Fruit fly (Drosophila melanogaster) whole organism, prepupa: Measurements from ENCODE around the gene Nedd4.
A peak's percentile ranks its signal among the peaks of the same experiment; 100 is the strongest.

Source experiments
- Blimp-1 ChIP-seq: fragments of 200-800 bp; sonication (Bioruptor generic); optimal IDR thresholded peaks from 3 replicates; lab custom pipeline; 2017; ENCODE audit warnings: missing biosample characterization, missing genetic modification characterization, mild to moderate bottlenecking, moderate library complexity, missing genetic modification reagents
- CG10669 ChIP-seq: fragments of 200-800 bp; sonication (Bioruptor generic); optimal IDR thresholded peaks from 3 replicates; lab custom pipeline; 2018; ENCODE audit warnings: missing biosample characterization, mild to moderate bottlenecking, missing genetic modification characterization, moderate library complexity
- CG11294 ChIP-seq: fragments of 200-800 bp; sonication (Bioruptor generic); IDR thresholded peaks from 2 replicates; pipeline ENCODE4 v1.3.6; 2022; ENCODE audit warnings: missing biosample characterization, missing genetic modification characterization
- CG11902 ChIP-seq: fragments of 200-800 bp; sonication (Bioruptor generic); optimal IDR thresholded peaks from 3 replicates; lab custom pipeline; 2016; ENCODE audit warnings: missing biosample characterization, missing genetic modification characterization
- CG15336 ChIP-seq: fragments of 200-800 bp; sonication (Bioruptor generic); IDR thresholded peaks from 2 replicates; pipeline ENCODE4 v1.3.6; 2022; ENCODE audit warnings: missing biosample characterization, missing genetic modification characterization
- CG1621 ChIP-seq: fragments of 200-800 bp; sonication (Bioruptor generic); optimal IDR thresholded peaks from 3 replicates; lab custom pipeline; 2018; ENCODE audit warnings: missing biosample characterization, mild to moderate bottlenecking, missing genetic modification characterization
- CG3032 ChIP-seq: fragments of 200-800 bp; optimal IDR thresholded peaks from 2 replicates; lab custom pipeline; 2019; ENCODE audit warnings: missing biosample characterization, mild to moderate bottlenecking, missing genetic modification characterization, moderate library complexity
- CG31627 ChIP-seq: fragments of 200-800 bp; sonication (Bioruptor generic); optimal IDR thresholded peaks from 3 replicates; lab custom pipeline; 2016; ENCODE audit warnings: missing biosample characterization, missing genetic modification characterization
- CG3919 ChIP-seq: fragments of 200-800 bp; sonication (Bioruptor generic); optimal IDR thresholded peaks from 3 replicates; lab custom pipeline; 2016; ENCODE audit warnings: missing biosample characterization, missing genetic modification characterization
- CG4318 ChIP-seq: fragments of 200-800 bp; sonication (Bioruptor generic); optimal IDR thresholded peaks from 3 replicates; lab custom pipeline; 2017; ENCODE audit warnings: missing biosample characterization, mild to moderate bottlenecking, missing genetic modification characterization
- CG6163 ChIP-seq: fragments of 200-800 bp; sonication (Bioruptor generic); IDR thresholded peaks from 3 replicates; pipeline ENCODE4 v1.3.6; 2022; ENCODE audit warnings: missing biosample characterization, missing genetic modification characterization
- CG6276 ChIP-seq: fragments of 200-800 bp; sonication (Bioruptor generic); optimal IDR thresholded peaks from 2 replicates; lab custom pipeline; 2017; ENCODE audit warnings: missing biosample characterization, mild to moderate bottlenecking, missing genetic modification characterization
- CG6792 ChIP-seq: fragments of 200-800 bp; sonication (Bioruptor generic); optimal IDR thresholded peaks from 3 replicates; lab custom pipeline; 2016; ENCODE audit warnings: missing biosample characterization, missing genetic modification characterization
- CG6808 ChIP-seq: fragments of 200-800 bp; sonication (Bioruptor generic); optimal IDR thresholded peaks from 3 replicates; lab custom pipeline; 2017; ENCODE audit warnings: missing biosample characterization, missing genetic modification characterization, mild to moderate bottlenecking, moderate library complexity, missing genetic modification reagents
- CG6854 ChIP-seq: fragments of 200-800 bp; sonication (Bioruptor generic); optimal IDR thresholded peaks from 2 replicates; lab custom pipeline; 2017; ENCODE audit warnings: missing biosample characterization, mild to moderate bottlenecking, missing genetic modification characterization
- CG7368 ChIP-seq: fragments of 200-800 bp; sonication (Bioruptor generic); optimal IDR thresholded peaks from 3 replicates; lab custom pipeline; 2016; ENCODE audit warnings: missing biosample characterization, missing genetic modification characterization
- CG8119 ChIP-seq: fragments of 200-800 bp; sonication (Bioruptor generic); IDR thresholded peaks from 3 replicates; pipeline ENCODE4 v1.3.6; 2022; ENCODE audit warnings: missing biosample characterization, missing genetic modification characterization
- CG8319 ChIP-seq: fragments of 200-800 bp; sonication (Bioruptor generic); optimal IDR thresholded peaks from 3 replicates; lab custom pipeline; 2016; ENCODE audit warnings: missing biosample characterization, missing genetic modification characterization
- CG8632 ChIP-seq: fragments of 200-800 bp; sonication (Bioruptor generic); optimal IDR thresholded peaks from 3 replicates; lab custom pipeline; 2016; ENCODE audit warnings: missing biosample characterization, missing genetic modification characterization
- CG9139 ChIP-seq: fragments of 200-800 bp; sonication (Bioruptor generic); optimal IDR thresholded peaks from 3 replicates; lab custom pipeline; 2017; ENCODE audit warnings: missing biosample characterization, mild to moderate bottlenecking, missing genetic modification characterization
- Eip78C ChIP-seq: fragments of 200-800 bp; sonication (Bioruptor generic); peaks from one replicate; lab custom pipeline; 2016; ENCODE audit warnings: missing biosample characterization, missing genetic modification characterization
- Eip93F ChIP-seq: fragments of 200-800 bp; sonication (Bioruptor generic); optimal IDR thresholded peaks from 2 replicates; lab custom pipeline; 2016; ENCODE audit warnings: missing biosample characterization, mild to moderate bottlenecking, missing genetic modification characterization
- Ets21C ChIP-seq: fragments of 200-800 bp; sonication (Bioruptor generic); optimal IDR thresholded peaks from 3 replicates; lab custom pipeline; 2016; ENCODE audit warnings: missing biosample characterization, missing genetic modification characterization
- Gug ChIP-seq: fragments of 200-800 bp; sonication (Bioruptor generic); IDR thresholded peaks from 2 replicates; pipeline ENCODE4 v1.3.6; 2022; ENCODE audit warnings: missing biosample characterization, missing genetic modification characterization
- Hr38 ChIP-seq: sonication (Bioruptor generic); optimal IDR thresholded peaks from 2 replicates; lab custom pipeline; 2016; ENCODE audit warnings: missing biosample characterization, missing genetic modification characterization
- Hr39 ChIP-seq: fragments of 200-800 bp; sonication (Bioruptor generic); optimal IDR thresholded peaks from 2 replicates; lab custom pipeline; 2016; ENCODE audit warnings: missing biosample characterization, missing genetic modification characterization
- Hr4 ChIP-seq: fragments of 200-800 bp; sonication (Bioruptor generic); optimal IDR thresholded peaks from 3 replicates; lab custom pipeline; 2016; ENCODE audit warnings: missing biosample characterization, missing genetic modification characterization
- Lpt ChIP-seq: fragments of 200-800 bp; sonication (Bioruptor generic); optimal IDR thresholded peaks from 3 replicates; lab custom pipeline; 2016; ENCODE audit warnings: missing biosample characterization, missing genetic modification characterization
- Met ChIP-seq: fragments of 200-800 bp; sonication (Bioruptor generic); optimal IDR thresholded peaks from 3 replicates; lab custom pipeline; 2016; ENCODE audit warnings: missing biosample characterization, missing genetic modification characterization
- Smox ChIP-seq: fragments of 200-800 bp; sonication (Bioruptor generic); optimal IDR thresholded peaks from 3 replicates; lab custom pipeline; 2016; ENCODE audit warnings: missing biosample characterization, missing genetic modification characterization
- Sox14 ChIP-seq: fragments of 200-800 bp; sonication (Bioruptor generic); optimal IDR thresholded peaks from 3 replicates; lab custom pipeline; 2016; ENCODE audit warnings: missing biosample characterization, missing genetic modification characterization
- Sox15 ChIP-seq: fragments of 200-800 bp; sonication (Bioruptor generic); optimal IDR thresholded peaks from 3 replicates; lab custom pipeline; 2016; ENCODE audit warnings: missing biosample characterization, missing genetic modification characterization
- achi ChIP-seq: fragments of 200-800 bp; sonication (Bioruptor generic); optimal IDR thresholded peaks from 3 replicates; lab custom pipeline; 2016; ENCODE audit warnings: missing biosample characterization, missing genetic modification characterization
- cyc ChIP-seq: fragments of 200-800 bp; sonication (Bioruptor generic); optimal IDR thresholded peaks from 3 replicates; lab custom pipeline; 2016; ENCODE audit warnings: missing biosample characterization, missing genetic modification characterization
- dac ChIP-seq: fragments of 200-800 bp; sonication (Bioruptor generic); optimal IDR thresholded peaks from 2 replicates; lab custom pipeline; 2017; ENCODE audit warnings: missing biosample characterization, mild to moderate bottlenecking, missing genetic modification characterization
- dsx ChIP-seq: fragments of 200-800 bp; optimal IDR thresholded peaks from 3 replicates; lab custom pipeline; 2019; ENCODE audit warnings: missing biosample characterization, mild to moderate bottlenecking, missing genetic modification characterization, moderate library complexity; ENCODE audit not compliant: poor library complexity, severe bottlenecking
- eg ChIP-seq: fragments of 200-800 bp; sonication (Bioruptor generic); IDR thresholded peaks from 3 replicates; pipeline ENCODE4 v1.3.6; 2022; ENCODE audit warnings: missing biosample characterization, missing genetic modification characterization
- fd59A ChIP-seq: fragments of 200-800 bp; sonication (Bioruptor generic); optimal IDR thresholded peaks from 2 replicates; lab custom pipeline; 2017; ENCODE audit warnings: missing biosample characterization, mild to moderate bottlenecking, missing genetic modification characterization, missing genetic modification reagents
- fd85E ChIP-seq: fragments of 200-800 bp; sonication (Bioruptor generic); optimal IDR thresholded peaks from 3 replicates; lab custom pipeline; 2016; ENCODE audit warnings: missing biosample characterization, missing genetic modification characterization
- fkh ChIP-seq: fragments of 200-800 bp; sonication (Bioruptor generic); optimal IDR thresholded peaks from 3 replicates; lab custom pipeline; 2017; ENCODE audit warnings: missing biosample characterization, mild to moderate bottlenecking, missing genetic modification characterization, moderate library complexity
- lz ChIP-seq: fragments of 200-800 bp; sonication (Bioruptor generic); optimal IDR thresholded peaks from 3 replicates; lab custom pipeline; 2016; ENCODE audit warnings: missing biosample characterization, missing genetic modification characterization
- net ChIP-seq: fragments of 200-800 bp; sonication (Bioruptor generic); optimal IDR thresholded peaks from 3 replicates; lab custom pipeline; 2016; ENCODE audit warnings: missing biosample characterization, missing genetic modification characterization
- salr ChIP-seq, 2 experiments: fragments of 200-800 bp; sonication (Bioruptor generic); optimal IDR thresholded peaks; 3 replicates each; lab custom pipeline; 2016 to 2018; ENCODE audit warnings: missing biosample characterization in 2 of 2, missing genetic modification characterization in 2 of 2, mild to moderate bottlenecking in 1 of 2
- ss ChIP-seq, 2 experiments: fragments of 200-800 bp; sonication (Bioruptor generic); optimal IDR thresholded peaks; 2 replicates in 1 of 2; 3 replicates in 1 of 2; lab custom pipeline; 2017 to 2018; ENCODE audit warnings: mild to moderate bottlenecking in 2 of 2, missing biosample characterization in 2 of 2, missing genetic modification characterization in 2 of 2, moderate library complexity in 1 of 2
- svp ChIP-seq: fragments of 200-800 bp; sonication (Bioruptor generic); peaks from one replicate; lab custom pipeline; 2016; ENCODE audit warnings: missing biosample characterization, missing genetic modification characterization
- topi ChIP-seq: fragments of 200-800 bp; sonication (Bioruptor generic); optimal IDR thresholded peaks from 3 replicates; lab custom pipeline; 2016; ENCODE audit warnings: missing biosample characterization, missing genetic modification characterization
- vri ChIP-seq: fragments of 200-800 bp; sonication (Bioruptor generic); optimal IDR thresholded peaks from 3 replicates; lab custom pipeline; 2016; ENCODE audit warnings: missing biosample characterization, mild to moderate bottlenecking, missing genetic modification characterization

Gene Nedd4

DNA sequence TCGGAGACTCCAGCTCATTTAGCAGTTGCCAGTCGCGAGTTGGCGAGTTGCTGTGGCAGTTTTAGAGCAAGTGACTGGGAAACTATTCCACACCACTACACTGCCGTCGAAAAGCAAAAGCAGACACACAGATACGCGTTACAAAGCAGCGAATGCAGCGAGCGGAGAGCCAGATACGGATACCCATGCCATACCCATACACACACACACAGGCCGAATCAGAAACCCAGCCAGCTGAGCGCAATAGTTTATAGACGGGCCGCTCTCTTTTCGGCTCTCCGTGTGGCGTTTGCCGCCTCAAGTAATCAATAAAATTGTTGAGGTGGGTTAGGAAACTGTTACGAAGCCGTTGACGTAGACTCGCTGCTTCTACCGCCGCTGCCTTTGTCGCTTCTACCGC is 43.9 kb downstream of the Nedd4 start:
- TF ChIP-seq fkh (GFP tag; lab: Kevin White, UChicago) (peak; percentile 0), CG15336 (GFP tag; lab: Robert Waterston, UW) (peak; percentile 43; the same call in 1 of the 2 replicates), ss (GFP tag; optimal IDR thresholded peaks at IDR 0.05; lab: Kevin White, UChicago) (peak; percentile 8 to 24), CG11294 (GFP tag; lab: Robert Waterston, UW) (no peak), dsx (GFP tag; lab: Kevin White, UChicago) (peak; percentile 48), CG6163 (GFP tag; lab: Robert Waterston, UW) (peak; percentile 17; the same call in 1 of the 3 replicates), CG11902 (GFP tag; lab: Kevin White, UChicago) (no peak), Lpt (GFP tag; lab: Kevin White, UChicago) (peak; percentile 48), CG3032 (tag; lab: Kevin White, UChicago) (no peak), achi (GFP tag; lab: Kevin White, UChicago) (no peak), Met (no peak), vri (GFP tag; lab: Kevin White, UChicago) (peak; percentile 71), Eip78C (GFP tag; lab: Kevin White, UChicago) (peak; percentile 57), fd85E (GFP tag; lab: Kevin White, UChicago) (no peak)
- TF ChIP-seq, all 60 proteins: peak for 8

DNA sequence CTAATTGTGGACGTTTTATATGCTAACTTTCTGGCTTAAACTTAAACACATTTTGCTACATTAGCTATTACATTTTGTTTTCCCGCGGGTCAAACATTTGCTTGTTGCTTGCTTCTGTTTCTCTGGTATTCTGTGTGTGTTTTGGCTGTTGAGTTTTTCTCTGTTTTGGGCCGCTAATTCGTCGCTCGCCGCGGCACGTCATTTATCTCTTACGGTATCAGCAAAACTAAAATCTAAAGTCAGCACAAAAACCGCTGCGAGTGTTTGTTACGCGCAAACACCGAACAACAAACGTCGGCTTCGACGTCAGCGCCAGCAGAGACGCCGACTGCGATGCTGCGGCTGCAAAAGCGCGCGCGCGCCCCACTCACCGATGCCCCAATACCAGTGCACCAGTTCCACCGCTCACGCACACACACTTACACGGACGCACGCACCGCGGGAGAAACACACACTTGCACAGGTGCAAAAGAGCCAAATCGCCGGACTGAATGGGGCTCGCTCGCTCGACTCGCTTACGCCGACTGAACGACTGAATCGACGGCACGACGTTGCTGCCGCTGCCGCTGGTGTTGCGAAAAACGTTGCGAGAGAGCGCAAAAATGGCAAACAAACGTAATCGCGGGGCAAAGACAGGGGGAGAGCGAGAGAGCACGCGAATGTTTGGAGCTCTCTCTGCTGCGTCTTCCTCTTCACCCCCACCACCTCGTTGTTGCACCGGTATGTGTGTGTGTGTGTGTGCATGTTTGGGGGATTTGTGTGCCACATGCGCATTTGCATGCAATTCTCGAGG is 46.4 kb downstream of the Nedd4 start:
- TF ChIP-seq CG11902 (GFP tag; lab: Kevin White, UChicago) (no peak), CG6792 (GFP tag; lab: Kevin White, UChicago) (no peak), CG9139 (GFP tag; lab: Kevin White, UChicago) (no peak), CG3919 (GFP tag; lab: Kevin White, UChicago) (no peak), CG7368 (GFP tag; lab: Kevin White, UChicago) (no peak), eg (GFP tag; lab: Robert Waterston, UW) (peak; percentile 38), Smox (GFP tag; lab: Kevin White, UChicago) (no peak), CG6854 (GFP tag; lab: Kevin White, UChicago) (peak; percentile 57), Ets21C (no peak), CG31627 (GFP tag; lab: Kevin White, UChicago) (no peak), dac (GFP tag; lab: Kevin White, UChicago) (no peak), lz (GFP tag; lab: Kevin White, UChicago) (no peak), fd59A (no peak), salr (GFP tag; optimal IDR thresholded peaks at IDR 0.05; lab: Kevin White, UChicago) (no peak), Eip93F (GFP tag; lab: Kevin White, UChicago) (peak; percentile 55), fd85E (GFP tag; lab: Kevin White, UChicago) (no peak), CG6163 (GFP tag; lab: Robert Waterston, UW) (peak; percentile 48; the same call in 2 of the 3 replicates), CG11294 (GFP tag; lab: Robert Waterston, UW) (no peak), cyc (no peak), CG6276 (no peak), CG3032 (tag; lab: Kevin White, UChicago) (no peak), CG4318 (no peak), Hr38 (GFP tag; lab: Kevin White, UChicago) (no peak), dsx (GFP tag; lab: Kevin White, UChicago) (peak; percentile 72), svp (GFP tag; lab: Kevin White, UChicago) (peak; percentile 85), CG8319 (GFP tag; lab: Kevin White, UChicago) (no peak), achi (GFP tag; lab: Kevin White, UChicago) (no peak), CG15336 (GFP tag; lab: Robert Waterston, UW) (peak; percentile 59), Sox14 (GFP tag; lab: Kevin White, UChicago) (peak; percentile 46), topi (GFP tag; lab: Kevin White, UChicago) (no peak), fkh (GFP tag; lab: Kevin White, UChicago) (peak; percentile 68), net (GFP tag; lab: Kevin White, UChicago) (no peak), Hr39 (GFP tag; lab: Kevin White, UChicago) (no peak), CG1621 (tag; lab: Kevin White, UChicago) (peak; percentile 20), Sox15 (GFP tag; lab: Kevin White, UChicago) (no peak), Hr4 (no peak), CG6808 (no peak), CG10669 (GFP tag; lab: Kevin White, UChicago) (no peak), Gug (GFP tag; lab: Robert Waterston, UW) (no peak), Blimp-1 (peak; percentile 83), CG8632 (GFP tag; lab: Kevin White, UChicago) (no peak), CG8119 (peak; percentile 26; the same call in 2 of the 3 replicates)
